Worm (Caenorhabditis elegans) whole organism, L3 larva: ENCODE data around the gene abu-9.

Source experiments
- R02D3.7 ChIP-seq: fragments of 150-350 bp; optimal IDR thresholded peaks from 2 replicates; lab custom pipeline; 2014; ENCODE audit warnings: missing biosample characterization, missing genetic modification characterization
- ceh-16 ChIP-seq: sonication (generic microtip); optimal IDR thresholded peaks from 2 replicates; lab custom pipeline; 2017; ENCODE audit warnings: missing biosample characterization, missing genetic modification characterization
- ceh-28 ChIP-seq: fragments of 150-350 bp; optimal IDR thresholded peaks from 2 replicates; lab custom pipeline; 2014; ENCODE audit warnings: missing biosample characterization, missing genetic modification reagents, missing genetic modification characterization
- ceh-82 ChIP-seq: fragments of 150-350 bp; optimal IDR thresholded peaks from 2 replicates; lab custom pipeline; 2014; ENCODE audit warnings: missing biosample characterization, missing genetic modification characterization
- ceh-9 ChIP-seq: sonication (generic microtip); optimal IDR thresholded peaks from 2 replicates; lab custom pipeline; 2018; ENCODE audit warnings: missing biosample characterization, missing genetic modification characterization
- daf-12 ChIP-seq: fragments of 150-350 bp; optimal IDR thresholded peaks from 2 replicates; lab custom pipeline; 2014; ENCODE audit warnings: missing biosample characterization, missing genetic modification reagents, missing genetic modification characterization
- egl-27 ChIP-seq: sonication (generic microtip); optimal IDR thresholded peaks from 4 replicates; lab custom pipeline; 2017; ENCODE audit warnings: missing biosample characterization, missing genetic modification reagents, missing genetic modification characterization
- elt-1 ChIP-seq: fragments of 150-350 bp; optimal IDR thresholded peaks from 2 replicates; lab custom pipeline; 2014; ENCODE audit warnings: missing biosample characterization, missing genetic modification characterization
- elt-2 ChIP-seq: sonication (generic microtip); optimal IDR thresholded peaks from 2 replicates; lab custom pipeline; 2016; ENCODE audit warnings: missing genetic modification reagents, mild to moderate bottlenecking, missing genetic modification characterization, missing compliant biosample characterization
- fkh-10 ChIP-seq: sonication (generic microtip); optimal IDR thresholded peaks from 2 replicates; lab custom pipeline; 2017; ENCODE audit warnings: missing biosample characterization, missing genetic modification reagents, missing genetic modification characterization
- fkh-2 ChIP-seq: fragments of 150-350 bp; optimal IDR thresholded peaks from 2 replicates; lab custom pipeline; 2014; ENCODE audit warnings: missing biosample characterization, missing genetic modification reagents, missing genetic modification characterization
- fos-1 ChIP-seq: fragments of 150-350 bp; optimal IDR thresholded peaks from 2 replicates; lab custom pipeline; 2014; ENCODE audit warnings: missing biosample characterization, missing genetic modification characterization
- hmg-11 ChIP-seq: sonication (generic microtip); optimal IDR thresholded peaks from 2 replicates; lab custom pipeline; 2016; ENCODE audit warnings: missing genetic modification characterization, missing compliant biosample characterization
- jun-1 ChIP-seq: fragments of 150-350 bp; optimal IDR thresholded peaks from 2 replicates; lab custom pipeline; 2014; ENCODE audit warnings: missing biosample characterization, missing genetic modification reagents, missing genetic modification characterization
- lin-39 ChIP-seq: fragments of 150-350 bp; optimal IDR thresholded peaks from 2 replicates; lab custom pipeline; 2018; ENCODE audit warnings: missing biosample characterization, missing genetic modification reagents, missing genetic modification characterization
- lsy-12 ChIP-seq: sonication (generic microtip); optimal IDR thresholded peaks from 2 replicates; lab custom pipeline; 2016; ENCODE audit warnings: mild to moderate bottlenecking, missing genetic modification characterization, missing compliant biosample characterization
- mdl-1 ChIP-seq: fragments of 150-350 bp; optimal IDR thresholded peaks from 2 replicates; lab custom pipeline; 2014; ENCODE audit warnings: missing biosample characterization, missing genetic modification characterization
- mml-1 ChIP-seq: fragments of 150-350 bp; sonication (generic microtip); optimal IDR thresholded peaks from 3 replicates; lab custom pipeline; 2014; ENCODE audit warnings: missing biosample characterization, missing genetic modification characterization
- nfya-1 ChIP-seq: sonication (generic microtip); optimal IDR thresholded peaks from 2 replicates; lab custom pipeline; 2017; ENCODE audit warnings: missing genetic modification characterization, mild to moderate bottlenecking, missing compliant biosample characterization, antibody characterized with exemption, moderate library complexity; ENCODE audit not compliant: insufficient read depth
- nhr-11 ChIP-seq: fragments of 150-350 bp; optimal IDR thresholded peaks from 2 replicates; lab custom pipeline; 2014; ENCODE audit warnings: missing biosample characterization, missing genetic modification characterization
- nhr-12 ChIP-seq: fragments of 150-350 bp; optimal IDR thresholded peaks from 2 replicates; lab custom pipeline; 2014; ENCODE audit warnings: missing biosample characterization, missing genetic modification characterization
- nhr-23 ChIP-seq: fragments of 150-350 bp; optimal IDR thresholded peaks from 2 replicates; lab custom pipeline; 2014; ENCODE audit warnings: missing biosample characterization, missing genetic modification reagents, missing genetic modification characterization
- nhr-25 ChIP-seq: sonication (generic microtip); optimal IDR thresholded peaks from 2 replicates; lab custom pipeline; 2017; ENCODE audit warnings: missing biosample characterization, missing genetic modification characterization
- nhr-28 ChIP-seq: fragments of 150-350 bp; optimal IDR thresholded peaks from 2 replicates; lab custom pipeline; 2014; ENCODE audit warnings: missing biosample characterization, missing genetic modification characterization
- nhr-43 ChIP-seq: sonication (generic microtip); optimal IDR thresholded peaks from 2 replicates; lab custom pipeline; 2016; ENCODE audit warnings: mild to moderate bottlenecking, missing genetic modification characterization, missing compliant biosample characterization; ENCODE audit not compliant: poor library complexity, severe bottlenecking
- nhr-76 ChIP-seq: fragments of 150-350 bp; sonication (generic microtip); optimal IDR thresholded peaks from 5 replicates; lab custom pipeline; 2014; ENCODE audit warnings: missing biosample characterization, missing genetic modification characterization
- nhr-77 ChIP-seq: fragments of 150-350 bp; optimal IDR thresholded peaks from 2 replicates; lab custom pipeline; 2014; ENCODE audit warnings: missing biosample characterization, missing genetic modification characterization
- pha-4 ChIP-seq: fragments of 150-350 bp; optimal IDR thresholded peaks from 2 replicates; lab custom pipeline; 2014; ENCODE audit warnings: missing biosample characterization, missing genetic modification reagents, missing genetic modification characterization
- pqm-1 ChIP-seq: fragments of 150-350 bp; optimal IDR thresholded peaks from 2 replicates; lab custom pipeline; 2017; ENCODE audit warnings: missing biosample characterization, missing genetic modification characterization, inconsistent platforms
- skn-1 ChIP-seq: fragments of 150-350 bp; optimal IDR thresholded peaks from 2 replicates; lab custom pipeline; 2014; ENCODE audit warnings: missing biosample characterization, missing genetic modification characterization
- unc-62 ChIP-seq: fragments of 150-350 bp; sonication (generic microtip); optimal IDR thresholded peaks from 4 replicates; lab custom pipeline; 2014; ENCODE audit warnings: missing biosample characterization, missing genetic modification reagents, missing genetic modification characterization
- ztf-11 ChIP-seq: fragments of 150-350 bp; optimal IDR thresholded peaks from 2 replicates; lab custom pipeline; 2014; ENCODE audit warnings: missing biosample characterization, missing genetic modification characterization
- ztf-4 ChIP-seq: fragments of 150-350 bp; optimal IDR thresholded peaks from 2 replicates; lab custom pipeline; 2014; ENCODE audit warnings: missing biosample characterization, missing genetic modification characterization

abu-9 gene

DNA sequence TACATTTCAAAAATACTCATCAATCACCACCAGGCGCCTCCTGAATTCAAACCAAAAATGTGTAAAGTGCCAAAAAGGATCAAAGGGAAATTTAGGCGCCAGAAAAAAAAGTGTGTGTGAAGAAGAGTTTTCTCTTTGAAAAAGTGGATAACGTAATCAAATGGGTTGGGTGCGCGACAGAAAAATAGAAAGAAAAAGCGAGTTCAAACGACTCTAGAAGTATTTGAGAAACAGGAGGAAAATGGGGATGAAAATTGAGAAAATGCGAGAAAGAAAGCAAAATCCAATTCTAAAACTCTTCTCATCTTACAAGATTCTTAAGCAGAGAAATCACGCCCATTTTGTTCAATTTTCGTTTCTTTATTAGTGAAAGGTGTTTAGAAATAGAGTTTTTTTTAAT lies 13.4 kb upstream of the abu-9 start:
- TF ChIP-seq ztf-4 (tag; lab: Kevin White, UChicago) (no peak), fkh-10 (GFP tag; lab: Kevin White, UChicago) (peak; percentile 22)
- TF ChIP-seq, all 47 proteins: peak for 1

- TF ChIP-seq fos-1 (tag; lab: Kevin White, UChicago) (no peak), fkh-10 (GFP tag; lab: Kevin White, UChicago) (no peak), nhr-77 (tag; lab: Kevin White, UChicago) (no peak), ceh-9 (tag; lab: Kevin White, UChicago) (no peak), elt-1 (tag; lab: Kevin White, UChicago) (no peak), jun-1 (no peak), pha-4 (tag; lab: Kevin White, UChicago) (no peak), ztf-11 (no peak), nhr-76 (no peak), ceh-28 (tag; lab: Kevin White, UChicago) (no peak), daf-12 (tag; lab: Kevin White, UChicago) (no peak), ceh-82 (tag; lab: Kevin White, UChicago) (no peak), unc-62 (GFP tag; lab: Kevin White, UChicago) (no peak), R02D3.7 (no peak), egl-27 (tag; lab: Kevin White, UChicago) (no peak), ceh-16 (tag; lab: Kevin White, UChicago) (no peak), nhr-28 (tag; lab: Kevin White, UChicago) (no peak), hmg-11 (tag; lab: Kevin White, UChicago) (no peak), nfya-1 (tag; lab: Kevin White, UChicago) (no peak)
These were observed 11.2 kb upstream of the abu-9 start for ce11 chrX:8310747-8311146.

ce11 chrX:8311590-8311989 lies 10.3 kb upstream of the abu-9 start:
- no peak for TF ChIP-seq nhr-43 (tag; lab: Kevin White, UChicago)
- TF ChIP-seq mdl-1 (tag; lab: Kevin White, UChicago): no peak
- no peak for TF ChIP-seq hmg-11 (tag; lab: Kevin White, UChicago)
- no peak for TF ChIP-seq nhr-77 (tag; lab: Kevin White, UChicago)
- TF ChIP-seq nhr-12 (tag; lab: Kevin White, UChicago): no peak
- no peak for TF ChIP-seq jun-1
- no peak for TF ChIP-seq elt-1 (tag; lab: Kevin White, UChicago)
- TF ChIP-seq lsy-12 (tag; lab: Kevin White, UChicago): no peak
- TF ChIP-seq ceh-9 (tag; lab: Kevin White, UChicago): no peak
- TF ChIP-seq nhr-76: no peak
- TF ChIP-seq nhr-25 (tag; lab: Kevin White, UChicago): no peak

ce11 chrX:8318950-8319349 lies 3.0 kb upstream of the abu-9 start, which contains the start of gene srh-11:
Gene srh-11, minus strand, starts transcription at chrX:8319050.
- TF ChIP-seq fos-1 (tag; lab: Kevin White, UChicago) (no peak), nhr-12 (tag; lab: Kevin White, UChicago) (no peak)

ce11 chrX:8320889-8321288 lies 1.0 kb upstream of the abu-9 start, which contains the start of gene pqn-57:
Gene pqn-57, minus strand, starts transcription at chrX:8320989.
- TF ChIP-seq nhr-23 (tag; lab: Kevin White, UChicago) (no peak), daf-12 (tag; lab: Kevin White, UChicago) (no peak), lin-39 (tag; lab: Kevin White, UChicago) (no peak), mml-1 (tag; lab: Kevin White, UChicago) (no peak), ceh-9 (tag; lab: Kevin White, UChicago) (no peak), nhr-11 (no peak), hmg-11 (tag; lab: Kevin White, UChicago) (no peak), elt-1 (tag; lab: Kevin White, UChicago) (no peak), nhr-76 (no peak), skn-1 (tag; lab: Kevin White, UChicago) (no peak)

ce11 chrX:8323371-8323770 lies 1.5 kb downstream of the abu-9 start, which contains the start of gene R09F10.1:
Gene R09F10.1, plus strand, starts transcription at chrX:8323592.
- no peak for TF ChIP-seq fkh-2 (tag; lab: Kevin White, UChicago)
- TF ChIP-seq pqm-1 (tag; lab: Kevin White, UChicago): peak; percentile 46
- peak; percentile 75 for TF ChIP-seq elt-2 (tag; lab: Kevin White, UChicago)
- TF ChIP-seq pha-4 (tag; lab: Kevin White, UChicago): peak; percentile 50
